Fruit fly (Drosophila melanogaster): ENCODE measurements around the gene CG11986.
A peak's percentile ranks its signal among the peaks of the same experiment; 100 is the strongest.

The CG11986 gene

dm6 chr3R:9055119-9056105 lies 40.2 kb downstream of the CG11986 start:
- peak; percentile 94 for TF ChIP-seq esn (GFP tag; optimal IDR thresholded peaks at IDR 0.05)
- peak; percentile 72 for TF ChIP-seq Blimp-1 (GFP tag; optimal IDR thresholded peaks at IDR 0.05)
- peak; percentile 90 for TF ChIP-seq CG3032 (tag; optimal IDR thresholded peaks at IDR 0.05)
- peak; percentile 54 for TF ChIP-seq CG1621 (tag; optimal IDR thresholded peaks at IDR 0.05)
- TF ChIP-seq Sox15 (GFP tag; optimal IDR thresholded peaks at IDR 0.05): peak; percentile 80
- peak; percentile 83 for TF ChIP-seq spab (GFP tag; optimal IDR thresholded peaks at IDR 0.05)
- peak; percentile 78 for TF ChIP-seq CG16779 (tag; optimal IDR thresholded peaks at IDR 0.05)
- TF ChIP-seq Ets21C (GFP tag; optimal IDR thresholded peaks at IDR 0.05): peak; percentile 76
- TF ChIP-seq net (GFP tag; optimal IDR thresholded peaks at IDR 0.05): peak; percentile 87
- peak; percentile 77 for TF ChIP-seq CG4318 (GFP tag; optimal IDR thresholded peaks at IDR 0.05)
- peak; percentile 89 for TF ChIP-seq CG6808 (GFP tag; optimal IDR thresholded peaks at IDR 0.05)
- peak; percentile 93 for TF ChIP-seq Smox (GFP tag; optimal IDR thresholded peaks at IDR 0.05)
- TF ChIP-seq CG10631 (GFP tag; optimal IDR thresholded peaks at IDR 0.05): peak; percentile 88
- TF ChIP-seq lz (GFP tag; optimal IDR thresholded peaks at IDR 0.05): peak; percentile 90
- TF ChIP-seq Sox14 (GFP tag; optimal IDR thresholded peaks at IDR 0.05): peak; percentile 84
- TF ChIP-seq CG31627 (GFP tag; optimal IDR thresholded peaks at IDR 0.05): peak; percentile 89
- TF ChIP-seq CG8319 (GFP tag; optimal IDR thresholded peaks at IDR 0.05): peak; percentile 68
- TF ChIP-seq CG6792 (GFP tag; optimal IDR thresholded peaks at IDR 0.05): peak; percentile 86
- peak; percentile 91 for TF ChIP-seq OdsH (GFP tag; optimal IDR thresholded peaks at IDR 0.05)
- no peak for TF ChIP-seq CG6163 (GFP tag; IDR thresholded peaks at IDR 0.05)
- TF ChIP-seq Ets96B (tag; optimal IDR thresholded peaks at IDR 0.05): peak; percentile 89
- TF ChIP-seq CG8119 (GFP tag; IDR thresholded peaks at IDR 0.05): no peak
- peak; percentile 89 for TF ChIP-seq Eip93F (GFP tag; optimal IDR thresholded peaks at IDR 0.05)
- TF ChIP-seq CG11762 (GFP tag; optimal IDR thresholded peaks at IDR 0.05; ENCODE audit: insufficient read depth): peak; percentile 80
- TF ChIP-seq CG15336 (GFP tag; IDR thresholded peaks at IDR 0.05): no peak
- TF ChIP-seq CG3919 (GFP tag; optimal IDR thresholded peaks at IDR 0.05): peak; percentile 90
- peak; percentile 90 for TF ChIP-seq acj6 (GFP tag; optimal IDR thresholded peaks at IDR 0.05)
- peak; percentile 29 for TF ChIP-seq fkh (GFP tag; optimal IDR thresholded peaks at IDR 0.05)
- peak; percentile 87 for TF ChIP-seq CG32006 (GFP tag; optimal IDR thresholded peaks at IDR 0.05)
- peak; percentile 86 for TF ChIP-seq Eip75B (GFP tag; optimal IDR thresholded peaks at IDR 0.05)
- peak; percentile 82 for TF ChIP-seq CG6854 (GFP tag; optimal IDR thresholded peaks at IDR 0.05)
- peak; percentile 85 for TF ChIP-seq CG9139 (GFP tag; optimal IDR thresholded peaks at IDR 0.05)
- TF ChIP-seq Gug (GFP tag; IDR thresholded peaks at IDR 0.05): no peak
- TF ChIP-seq salr (GFP tag; optimal IDR thresholded peaks at IDR 0.05): peak; percentile 47 to 79
- peak; percentile 80 for TF ChIP-seq Hr4 (GFP tag; optimal IDR thresholded peaks at IDR 0.05)
- TF ChIP-seq CG6276 (GFP tag; optimal IDR thresholded peaks at IDR 0.05): peak; percentile 89
- peak; percentile 58 for TF ChIP-seq dac (GFP tag; optimal IDR thresholded peaks at IDR 0.05)
- TF ChIP-seq Eip78C (GFP tag): peak; percentile 99
- TF ChIP-seq Sox102F (GFP tag; optimal IDR thresholded peaks at IDR 0.05): peak; percentile 90
- TF ChIP-seq CG7368 (GFP tag; optimal IDR thresholded peaks at IDR 0.05): peak; percentile 79
- peak; percentile 90 for TF ChIP-seq CG34406 (GFP tag; optimal IDR thresholded peaks at IDR 0.05)
- TF ChIP-seq Lpt (GFP tag; optimal IDR thresholded peaks at IDR 0.05): peak; percentile 66
- TF ChIP-seq vri (GFP tag; optimal IDR thresholded peaks at IDR 0.05): peak; percentile 94
- TF ChIP-seq pdm3 (GFP tag; optimal IDR thresholded peaks at IDR 0.05): peak; percentile 87
- peak; percentile 93 for TF ChIP-seq dsx (GFP tag; optimal IDR thresholded peaks at IDR 0.05; ENCODE audit: poor library complexity, severe bottlenecking)
- TF ChIP-seq CG11294 (GFP tag; IDR thresholded peaks at IDR 0.05): no peak
- TF ChIP-seq Hr39 (GFP tag; optimal IDR thresholded peaks at IDR 0.05): peak; percentile 88
- TF ChIP-seq Met (GFP tag; optimal IDR thresholded peaks at IDR 0.05): peak; percentile 93
- TF ChIP-seq eg (GFP tag; IDR thresholded peaks at IDR 0.05): no peak

Data from whole organism, prepupa.